Fruit fly (Drosophila melanogaster): ENCODE measurements around the gene UQCR-14L.

UQCR-14L gene

dm6 chr3R:28340606-28340999 lies 46.8 kb downstream of the UQCR-14L start (continued):
- no peak for TF ChIP-seq CG6163 (GFP tag; IDR thresholded peaks at IDR 0.05)
- TF ChIP-seq Ets21C (GFP tag; optimal IDR thresholded peaks at IDR 0.05) = no peak
- TF ChIP-seq dsx (GFP tag; optimal IDR thresholded peaks at IDR 0.05; ENCODE audit: poor library complexity, severe bottlenecking) = no peak
- TF ChIP-seq CG3919 (GFP tag; optimal IDR thresholded peaks at IDR 0.05) = peak; percentile 19
- TF ChIP-seq CG4318 (GFP tag; optimal IDR thresholded peaks at IDR 0.05) = no peak
- no peak for TF ChIP-seq eg (GFP tag; IDR thresholded peaks at IDR 0.05)
- no peak for TF ChIP-seq CG16779 (tag; optimal IDR thresholded peaks at IDR 0.05)
- no peak for TF ChIP-seq fd85E (GFP tag; optimal IDR thresholded peaks at IDR 0.05)
- TF ChIP-seq CG15336 (GFP tag; IDR thresholded peaks at IDR 0.05) = no peak
- TF ChIP-seq Sox14 (GFP tag; optimal IDR thresholded peaks at IDR 0.05) = no peak
- TF ChIP-seq Eip75B (GFP tag; optimal IDR thresholded peaks at IDR 0.05) = no peak
- TF ChIP-seq esn (GFP tag; optimal IDR thresholded peaks at IDR 0.05) = peak; percentile 37
- peak; percentile 43; the same call in 1 of the 3 replicates for TF ChIP-seq CG8119 (GFP tag; IDR thresholded peaks at IDR 0.05)
- no peak for TF ChIP-seq Gug (GFP tag; IDR thresholded peaks at IDR 0.05)
- TF ChIP-seq Met (GFP tag; optimal IDR thresholded peaks at IDR 0.05) = no peak
- peak; percentile 44 for TF ChIP-seq svp (GFP tag)
- no peak for TF ChIP-seq topi (GFP tag; optimal IDR thresholded peaks at IDR 0.05)
- no peak for TF ChIP-seq CG1621 (tag; optimal IDR thresholded peaks at IDR 0.05)
- peak; percentile 45 for TF ChIP-seq CG6854 (GFP tag; optimal IDR thresholded peaks at IDR 0.05)
- no peak for TF ChIP-seq CG34406 (GFP tag; optimal IDR thresholded peaks at IDR 0.05)
- TF ChIP-seq Ets96B (tag; optimal IDR thresholded peaks at IDR 0.05) = no peak
- no peak for TF ChIP-seq fkh (GFP tag; optimal IDR thresholded peaks at IDR 0.05)
- TF ChIP-seq Hr4 (GFP tag; optimal IDR thresholded peaks at IDR 0.05) = no peak
- no peak for TF ChIP-seq vri (GFP tag; optimal IDR thresholded peaks at IDR 0.05)
- TF ChIP-seq CG10669 (GFP tag; optimal IDR thresholded peaks at IDR 0.05) = no peak
